Fruit fly (Drosophila melanogaster) whole organism, embryonic: ENCODE measurements around the gene PolE2.
A peak's percentile ranks its signal among the peaks of the same experiment; 100 is the strongest.

ENCODE experiments used
- Asciz ChIP-seq: fragments of 200-800 bp; sonication (Bioruptor generic); optimal IDR thresholded peaks from 2 replicates; lab custom pipeline; 2017; ENCODE audit warnings: missing biosample characterization, mild to moderate bottlenecking, missing genetic modification characterization, missing genetic modification reagents
- Awh ChIP-seq: fragments of 200-800 bp; sonication (Bioruptor generic); IDR thresholded peaks from 2 replicates; pipeline ENCODE4, ENCODE4 v1.3.6; 2022; ENCODE audit warnings: missing biosample characterization, missing genetic modification characterization
- B-H1 ChIP-seq: fragments of 200-800 bp; sonication (Bioruptor generic); IDR thresholded peaks from 3 replicates; pipeline ENCODE4 v1.3.6; 2022; ENCODE audit warnings: missing biosample characterization, missing genetic modification characterization
- CG11456 ChIP-seq: fragments of 200-800 bp; sonication (Bioruptor generic); IDR thresholded peaks from 3 replicates; pipeline ENCODE4 v1.3.6; 2022; ENCODE audit warnings: missing biosample characterization, missing genetic modification characterization
- CG11695 ChIP-seq: fragments of 200-800 bp; sonication (Bioruptor generic); IDR thresholded peaks from 3 replicates; pipeline ENCODE4 v1.3.6; 2022; ENCODE audit warnings: missing biosample characterization, missing genetic modification characterization
- CG11696 ChIP-seq: fragments of 200-800 bp; sonication (Bioruptor generic); IDR thresholded peaks from 2 replicates; pipeline ENCODE4 v1.3.6; 2022; ENCODE audit warnings: missing biosample characterization, missing genetic modification characterization
- CG12769 ChIP-seq: fragments of 200-800 bp; sonication (Bioruptor generic); optimal IDR thresholded peaks from 2 replicates; lab custom pipeline; 2019; ENCODE audit warnings: missing biosample characterization, mild to moderate bottlenecking, missing genetic modification characterization, moderate library complexity
- CG13624 ChIP-seq: fragments of 200-800 bp; sonication (Bioruptor generic); optimal IDR thresholded peaks from 2 replicates; lab custom pipeline; 2016; ENCODE audit warnings: missing biosample characterization, missing genetic modification characterization
- CG14710 ChIP-seq: fragments of 200-800 bp; sonication (Bioruptor generic); optimal IDR thresholded peaks from 3 replicates; lab custom pipeline; 2019; ENCODE audit warnings: missing biosample characterization, mild to moderate bottlenecking, missing genetic modification characterization, moderate library complexity
- CG15514 ChIP-seq: fragments of 200-800 bp; sonication (Bioruptor generic); optimal IDR thresholded peaks from 3 replicates; lab custom pipeline; 2017; ENCODE audit warnings: missing biosample characterization, missing genetic modification characterization, mild to moderate bottlenecking, moderate library complexity, missing genetic modification reagents
- CG2120 ChIP-seq: fragments of 200-800 bp; sonication (Bioruptor generic); optimal IDR thresholded peaks from 3 replicates; lab custom pipeline; 2016; ENCODE audit warnings: missing biosample characterization, missing genetic modification characterization
- CG2889 ChIP-seq: fragments of 200-800 bp; sonication (Bioruptor generic); IDR thresholded peaks from 3 replicates; pipeline ENCODE4 v1.3.6; 2022; ENCODE audit warnings: missing biosample characterization, missing genetic modification characterization
- CG30431 ChIP-seq: fragments of 200-800 bp; sonication (Bioruptor generic); optimal IDR thresholded peaks from 2 replicates; lab custom pipeline; 2017; ENCODE audit warnings: missing biosample characterization, missing genetic modification characterization
- CG3407 ChIP-seq: fragments of 200-800 bp; sonication (Bioruptor generic); optimal IDR thresholded peaks from 2 replicates; lab custom pipeline; 2018; ENCODE audit warnings: missing biosample characterization, mild to moderate bottlenecking, missing genetic modification characterization
- CG4404 ChIP-seq: fragments of 200-800 bp; sonication (Bioruptor generic); IDR thresholded peaks from 2 replicates; pipeline ENCODE4 v1.3.6; 2022; ENCODE audit warnings: missing biosample characterization, missing genetic modification characterization
- CG5245 ChIP-seq: fragments of 200-800 bp; sonication (Bioruptor generic); optimal IDR thresholded peaks from 3 replicates; lab custom pipeline; 2016; ENCODE audit warnings: missing biosample characterization, missing genetic modification characterization
- CG6175 ChIP-seq: fragments of 200-800 bp; sonication (Bioruptor generic); IDR thresholded peaks from 3 replicates; pipeline ENCODE4 v1.3.6; 2022; ENCODE audit warnings: missing biosample characterization, missing genetic modification characterization
- CG7372 ChIP-seq: fragments of 200-800 bp; sonication (Bioruptor generic); IDR thresholded peaks from 2 replicates; pipeline ENCODE4 v1.3.6; 2022; ENCODE audit warnings: missing biosample characterization, missing genetic modification characterization
- CG8290 ChIP-seq, 3 experiments: fragments of 200-800 bp; sonication (Bioruptor generic); optimal IDR thresholded peaks; 2 replicates each; lab custom pipeline; 2016 to 2019; ENCODE audit warnings: missing biosample characterization in 3 of 3, missing genetic modification characterization in 3 of 3, mild to moderate bottlenecking in 2 of 3, moderate library complexity in 1 of 3
- CG8924 ChIP-seq: fragments of 200-800 bp; optimal IDR thresholded peaks from 3 replicates; lab custom pipeline; 2019; ENCODE audit warnings: missing biosample characterization, mild to moderate bottlenecking, missing genetic modification characterization, moderate library complexity
- CHES-1-like ChIP-seq: fragments of 200-800 bp; sonication (Bioruptor generic); optimal IDR thresholded peaks from 2 replicates; lab custom pipeline; 2016; ENCODE audit warnings: missing biosample characterization, missing genetic modification characterization
- D ChIP-seq, 2 experiments: fragments of 200-800 bp in 1 of 2; fragments of >200 bp in 1 of 2; sonication (Bioruptor generic) in 1 of 2; optimal IDR thresholded peaks; 2 replicates in 1 of 2; 3 replicates in 1 of 2; lab custom pipeline; 2017; ENCODE audit warnings: mild to moderate bottlenecking in 1 of 2, missing biosample characterization in 1 of 2, missing genetic modification characterization in 1 of 2, missing genetic modification reagents in 1 of 2
- Dip3 ChIP-seq: fragments of 200-800 bp; sonication (Bioruptor generic); optimal IDR thresholded peaks from 3 replicates; lab custom pipeline; 2016; ENCODE audit warnings: missing biosample characterization, missing genetic modification characterization
- Dll ChIP-seq: fragments of 200-800 bp; sonication (Bioruptor generic); IDR thresholded peaks from 4 replicates; pipeline ENCODE4 v1.3.6; 2022; ENCODE audit warnings: missing biosample characterization, missing genetic modification characterization; ENCODE audit not compliant: partially characterized antibody
- MBD-R2 ChIP-seq: fragments of 200-800 bp; sonication (Bioruptor generic); IDR thresholded peaks from 2 replicates; pipeline ENCODE4 v1.3.6; 2022; ENCODE audit warnings: missing biosample characterization, missing genetic modification characterization
- MESR4 ChIP-seq: fragments of 200-800 bp; sonication (Bioruptor generic); optimal IDR thresholded peaks from 2 replicates; lab custom pipeline; 2018; ENCODE audit warnings: missing biosample characterization, mild to moderate bottlenecking, missing genetic modification characterization, moderate library complexity
- Nf-YB ChIP-seq: fragments of 200-800 bp; sonication (Bioruptor generic); optimal IDR thresholded peaks from 3 replicates; lab custom pipeline; 2019; ENCODE audit warnings: missing biosample characterization, mild to moderate bottlenecking, missing genetic modification characterization, moderate library complexity
- Usf ChIP-seq: fragments of 200-800 bp; sonication (Bioruptor generic); optimal IDR thresholded peaks from 2 replicates; lab custom pipeline; 2017; ENCODE audit warnings: missing genotype, missing biosample characterization, missing genetic modification characterization
- bigmax ChIP-seq: fragments of 200-800 bp; sonication (Bioruptor generic); optimal IDR thresholded peaks from 2 replicates; lab custom pipeline; 2018; ENCODE audit warnings: missing biosample characterization, mild to moderate bottlenecking, missing genetic modification characterization
- crol ChIP-seq: fragments of 200-800 bp; sonication (Bioruptor generic); IDR thresholded peaks from 2 replicates; pipeline ENCODE4 v1.3.6; 2022; ENCODE audit warnings: missing biosample characterization, missing genetic modification characterization
- crp ChIP-seq, 2 experiments: fragments of 200-800 bp; sonication (Bioruptor generic); optimal IDR thresholded peaks; 2 replicates in 1 of 2; 3 replicates in 1 of 2; lab custom pipeline; 2017; ENCODE audit warnings: missing biosample characterization in 2 of 2, missing genetic modification characterization in 2 of 2, mild to moderate bottlenecking in 1 of 2, moderate library complexity in 1 of 2
- cwo ChIP-seq: fragments of 200-800 bp; sonication (Bioruptor generic); optimal IDR thresholded peaks from 3 replicates; lab custom pipeline; 2017; ENCODE audit warnings: missing biosample characterization, missing genetic modification characterization, mild to moderate bottlenecking, moderate library complexity, missing genetic modification reagents
- gt ChIP-seq: fragments of 200-800 bp; sonication (Bioruptor generic); IDR thresholded peaks from 2 replicates; pipeline ENCODE4 v1.3.6; 2022; ENCODE audit warnings: missing biosample characterization, missing genetic modification characterization
- jigr1 ChIP-seq: fragments of 200-800 bp; sonication (Bioruptor generic); IDR thresholded peaks from 3 replicates; pipeline ENCODE4 v1.3.6; 2022; ENCODE audit warnings: missing biosample characterization, missing genetic modification characterization
- lbe ChIP-seq: fragments of 200-800 bp; sonication (Bioruptor generic); optimal IDR thresholded peaks from 2 replicates; lab custom pipeline; 2016; ENCODE audit warnings: missing biosample characterization, mild to moderate bottlenecking, missing genetic modification characterization
- mam ChIP-seq: fragments of 200-800 bp; sonication (Bioruptor generic); optimal IDR thresholded peaks from 3 replicates; lab custom pipeline; 2016; ENCODE audit warnings: missing biosample characterization, missing genetic modification characterization
- mld ChIP-seq: fragments of 200-800 bp; sonication (Bioruptor generic); IDR thresholded peaks from 3 replicates; pipeline ENCODE4 v1.3.6; 2022; ENCODE audit warnings: missing biosample characterization, missing genetic modification characterization; ENCODE audit not compliant: partially characterized antibody
- oc ChIP-seq: fragments of 200-800 bp; sonication (Bioruptor generic); optimal IDR thresholded peaks from 2 replicates; lab custom pipeline; 2018; ENCODE audit warnings: missing biosample characterization, mild to moderate bottlenecking, missing genetic modification characterization, moderate library complexity
- pzg ChIP-seq: fragments of 200-800 bp; sonication (Bioruptor generic); optimal IDR thresholded peaks from 3 replicates; lab custom pipeline; 2018; ENCODE audit warnings: missing biosample characterization, mild to moderate bottlenecking, missing genetic modification characterization, moderate library complexity
- sisA ChIP-seq: fragments of 200-800 bp; sonication (Bioruptor generic); IDR thresholded peaks from 2 replicates; pipeline ENCODE4 v1.3.6; 2022; ENCODE audit warnings: missing biosample characterization, missing genetic modification characterization
- so ChIP-seq: fragments of 200-800 bp; sonication (Bioruptor generic); IDR thresholded peaks from 3 replicates; pipeline ENCODE4 v1.3.6; 2022; ENCODE audit warnings: missing biosample characterization, missing genetic modification characterization
- stc ChIP-seq: fragments of 200-800 bp; sonication (Bioruptor generic); IDR thresholded peaks from 2 replicates; pipeline ENCODE4 v1.3.6; 2022; ENCODE audit warnings: missing biosample characterization, missing genetic modification characterization
- tap ChIP-seq: fragments of 200-800 bp; optimal IDR thresholded peaks from 3 replicates; lab custom pipeline; 2019; ENCODE audit warnings: missing biosample characterization, mild to moderate bottlenecking, missing genetic modification characterization, moderate library complexity
- tio ChIP-seq: fragments of 200-800 bp; sonication (Bioruptor generic); optimal IDR thresholded peaks from 2 replicates; lab custom pipeline; 2017; ENCODE audit warnings: missing biosample characterization, missing genetic modification characterization, inconsistent platforms
- tna ChIP-seq: fragments of 200-800 bp; sonication (Bioruptor generic); IDR thresholded peaks from 2 replicates; pipeline ENCODE4 v1.3.6; 2022; ENCODE audit warnings: missing biosample characterization, missing genetic modification characterization; ENCODE audit not compliant: partially characterized antibody
- unc-4 ChIP-seq: fragments of 200-800 bp; sonication (Bioruptor generic); IDR thresholded peaks from 2 replicates; pipeline ENCODE4 v1.3.6; 2022; ENCODE audit warnings: missing biosample characterization, missing genetic modification characterization; ENCODE audit not compliant: partially characterized antibody
- zen2 ChIP-seq: fragments of 200-800 bp; sonication (Bioruptor generic); IDR thresholded peaks from 3 replicates; pipeline ENCODE4 v1.3.6; 2022; ENCODE audit warnings: missing biosample characterization, missing genetic modification characterization; ENCODE audit not compliant: partially characterized antibody

Gene PolE2

dm6 chr3L:5922005-5922685, 24.9 kb upstream of the PolE2 start, which contains the start of gene CG32407 (continued):
- TF ChIP-seq Usf (GFP tag; lab: Kevin White, UChicago) (no peak), bigmax (GFP tag; lab: Kevin White, UChicago) (no peak), CG4404 (GFP tag; lab: Robert Waterston, UW) (no peak), CG8924 (tag; lab: Kevin White, UChicago) (no peak), CG3407 (peak; percentile 34), mld (GFP tag; lab: Robert Waterston, UW) (no peak), CG30431 (GFP tag; lab: Kevin White, UChicago) (no peak), Awh (GFP tag; lab: Robert Waterston, UW) (no peak), D (optimal IDR thresholded peaks at IDR 0.05; lab: Kevin White, UChicago) (no peak), D (GFP tag; optimal IDR thresholded peaks at IDR 0.05; lab: Kevin White, UChicago) (no peak), CG2120 (GFP tag; lab: Kevin White, UChicago) (no peak), Dll (GFP tag; lab: Robert Waterston, UW) (no peak), MESR4 (GFP tag; lab: Kevin White, UChicago) (no peak), tna (GFP tag; lab: Robert Waterston, UW) (no peak), Asciz (GFP tag; lab: Kevin White, UChicago) (no peak), CG14710 (tag; lab: Kevin White, UChicago) (no peak)

- TF ChIP-seq pzg (GFP tag; lab: Kevin White, UChicago) (no peak), Nf-YB (GFP tag; lab: Kevin White, UChicago) (no peak), cwo (GFP tag; lab: Kevin White, UChicago) (no peak), CG11456 (GFP tag; lab: Robert Waterston, UW) (no peak), jigr1 (GFP tag; lab: Robert Waterston, UW) (no peak), mam (GFP tag; lab: Kevin White, UChicago) (no peak), tap (tag; lab: Kevin White, UChicago) (no peak), crol (peak; percentile 67), zen2 (GFP tag; lab: Robert Waterston, UW) (no peak), MESR4 (GFP tag; lab: Kevin White, UChicago) (peak; percentile 1), gt (GFP tag; lab: Robert Waterston, UW) (no peak), MBD-R2 (GFP tag; lab: Robert Waterston, UW) (no peak), crp (GFP tag; optimal IDR thresholded peaks at IDR 0.05; lab: Kevin White, UChicago) (peak in 1 of 2 experiments; percentile 31), CG12769 (tag; lab: Kevin White, UChicago) (peak; percentile 10), CG6175 (no peak), stc (GFP tag; lab: Robert Waterston, UW) (no peak), CG5245 (GFP tag; lab: Kevin White, UChicago) (no peak), tio (GFP tag; lab: Kevin White, UChicago) (no peak), lbe (GFP tag; lab: Kevin White, UChicago) (no peak)
These were observed 24.0 kb upstream of the PolE2 start, which contains the start of gene PXo for dm6 chr3L:5921216-5921615. Gene PXo, minus strand, starts transcription at chr3L:5921316.

dm6 chr3L:5920778-5921177, 23.5 kb upstream of the PolE2 start:
- TF ChIP-seq unc-4 (GFP tag; lab: Robert Waterston, UW) = 0 out of 2 replicates have a peak, but pooled peaks have one; percentile 34
- TF ChIP-seq CG11696 = peak; percentile 47
- 0 out of 3 replicates have a peak, but pooled peaks have one; percentile 34 for TF ChIP-seq CG11695 (GFP tag; lab: Robert Waterston, UW)
- TF ChIP-seq CG2889 (GFP tag; lab: Robert Waterston, UW) = no peak
- no peak for TF ChIP-seq CG13624 (GFP tag; lab: Kevin White, UChicago)
- no peak for TF ChIP-seq so (GFP tag; lab: Robert Waterston, UW)
- TF ChIP-seq sisA = no peak
- no peak for TF ChIP-seq oc (tag; lab: Kevin White, UChicago)
- TF ChIP-seq B-H1 = no peak
- TF ChIP-seq CG8290 (GFP tag; optimal IDR thresholded peaks at IDR 0.05; lab: Kevin White, UChicago) = no peak
- peak in 1 of 2 experiments; percentile 5 for TF ChIP-seq CG8290 (tag; optimal IDR thresholded peaks at IDR 0.05; lab: Kevin White, UChicago)
- TF ChIP-seq CG7372 (GFP tag; lab: Robert Waterston, UW) = no peak
- no peak for TF ChIP-seq CHES-1-like (GFP tag; lab: Kevin White, UChicago)
- TF ChIP-seq CG15514 (GFP tag; lab: Kevin White, UChicago) = no peak
- no peak for TF ChIP-seq Dip3
